Worm (Caenorhabditis elegans): ENCODE results near the gene ist-1.

Gene ist-1

ce11 chrX:7155879-7156278 lies 29.4 kb downstream of the ist-1 start, which contains the start of gene C54D1.7:
Gene C54D1.7 (minus strand): TSS chrX:7156035.
- TF ChIP-seq lin-13 (tag; optimal IDR thresholded peaks at IDR 0.05), result no peak
- no peak for TF ChIP-seq snpc-4 (tag; optimal IDR thresholded peaks at IDR 0.05)
- no peak for TF ChIP-seq sem-2 (GFP tag; optimal IDR thresholded peaks at IDR 0.05)
- peak; percentile 23 for TF ChIP-seq elt-3 (tag; optimal IDR thresholded peaks at IDR 0.05)
- no peak for TF ChIP-seq ztf-11 (tag; optimal IDR thresholded peaks at IDR 0.05)

- TF ChIP-seq mab-5 (tag; optimal IDR thresholded peaks at IDR 0.05), result no peak
- TF ChIP-seq ceh-43 (GFP tag; optimal IDR thresholded peaks at IDR 0.05), result no peak
- no peak for TF ChIP-seq snpc-4 (tag; optimal IDR thresholded peaks at IDR 0.05)
- no peak for TF ChIP-seq drap-1 (GFP tag; optimal IDR thresholded peaks at IDR 0.05)
- TF ChIP-seq zip-8 (tag; optimal IDR thresholded peaks at IDR 0.05), result no peak
- TF ChIP-seq lsy-2 (tag; optimal IDR thresholded peaks at IDR 0.05), result no peak
- TF ChIP-seq nhr-2 (tag; optimal IDR thresholded peaks at IDR 0.05), result no peak
- TF ChIP-seq flh-1 (GFP tag; optimal IDR thresholded peaks at IDR 0.05), result no peak
- TF ChIP-seq nhr-28 (tag; optimal IDR thresholded peaks at IDR 0.05), result no peak
- TF ChIP-seq ham-2 (GFP tag; optimal IDR thresholded peaks at IDR 0.05), result no peak
- TF ChIP-seq bed-3 (GFP tag; optimal IDR thresholded peaks at IDR 0.05), result no peak
- TF ChIP-seq mep-1 (tag; optimal IDR thresholded peaks at IDR 0.05), result no peak
- TF ChIP-seq elt-1 (tag; optimal IDR thresholded peaks at IDR 0.05; ENCODE audit: borderline replicate concordance, insufficient read depth), result no peak
Observed at ce11 chrX:7157483-7157882, 31.0 kb downstream of the ist-1 start.

- TF ChIP-seq nhr-237 (tag; optimal IDR thresholded peaks at IDR 0.05), result no peak
- no peak for TF ChIP-seq elt-1 (tag; optimal IDR thresholded peaks at IDR 0.05; ENCODE audit: borderline replicate concordance, insufficient read depth)
- TF ChIP-seq unc-62 (GFP tag; optimal IDR thresholded peaks at IDR 0.05), result no peak
- TF ChIP-seq ztf-11 (tag; optimal IDR thresholded peaks at IDR 0.05), result no peak
- no peak for TF ChIP-seq ham-2 (GFP tag; optimal IDR thresholded peaks at IDR 0.05)
- no peak for TF ChIP-seq nhr-28 (tag; optimal IDR thresholded peaks at IDR 0.05)
- TF ChIP-seq ceh-43 (GFP tag; optimal IDR thresholded peaks at IDR 0.05), result no peak
- TF ChIP-seq unc-39 (tag; optimal IDR thresholded peaks at IDR 0.05), result no peak
- TF ChIP-seq zip-8 (tag; optimal IDR thresholded peaks at IDR 0.05), result no peak
- no peak for TF ChIP-seq pha-4 (tag; optimal IDR thresholded peaks at IDR 0.05)
- no peak for TF ChIP-seq tbx-8 (GFP tag; optimal IDR thresholded peaks at IDR 0.05)
- no peak for TF ChIP-seq cnd-1 (tag; optimal IDR thresholded peaks at IDR 0.05)
- TF ChIP-seq lin-32 (GFP tag; optimal IDR thresholded peaks at IDR 0.05), result no peak
- TF ChIP-seq ceh-39 (tag; optimal IDR thresholded peaks at IDR 0.05), result no peak
- TF ChIP-seq nhr-76 (tag; optimal IDR thresholded peaks at IDR 0.05), result no peak
- TF ChIP-seq ceh-83 (GFP tag; optimal IDR thresholded peaks at IDR 0.05), result no peak
- no peak for TF ChIP-seq flh-1 (GFP tag; optimal IDR thresholded peaks at IDR 0.05)
- TF ChIP-seq mab-5 (tag; optimal IDR thresholded peaks at IDR 0.05), result no peak
Observed at ce11 chrX:7158736-7159135, 32.3 kb downstream of the ist-1 start, which contains the start of gene pgp-10. Gene pgp-10 (plus strand): TSS chrX:7159036.

ce11 chrX:7162764-7163163 lies 36.3 kb downstream of the ist-1 start:
- TF ChIP-seq lsy-2 (tag; optimal IDR thresholded peaks at IDR 0.05) (no peak), nhr-28 (tag; optimal IDR thresholded peaks at IDR 0.05) (no peak), hlh-1 (tag; optimal IDR thresholded peaks at IDR 0.05) (peak; percentile 99), lin-32 (GFP tag; optimal IDR thresholded peaks at IDR 0.05) (peak; percentile 82), unc-62 (GFP tag; optimal IDR thresholded peaks at IDR 0.05) (peak; percentile 40)

ce11 chrX:7170575-7171297 lies 44.3 kb downstream of the ist-1 start, which contains the start of gene bar-1:
Gene bar-1 (minus strand): TSS chrX:7170625.
- TF ChIP-seq unc-120 (tag; optimal IDR thresholded peaks at IDR 0.05; ENCODE audit: poor library complexity, severe bottlenecking) (no peak), ceh-83 (GFP tag; optimal IDR thresholded peaks at IDR 0.05) (no peak), elt-3 (tag; optimal IDR thresholded peaks at IDR 0.05) (no peak), sptf-1 (tag; optimal IDR thresholded peaks at IDR 0.05) (no peak), tbx-8 (GFP tag; optimal IDR thresholded peaks at IDR 0.05) (no peak), zip-8 (tag; optimal IDR thresholded peaks at IDR 0.05) (no peak), lin-32 (GFP tag; optimal IDR thresholded peaks at IDR 0.05) (no peak), ces-1 (GFP tag; optimal IDR thresholded peaks at IDR 0.05) (no peak), nhr-12 (tag; optimal IDR thresholded peaks at IDR 0.05) (no peak), nhr-237 (tag; optimal IDR thresholded peaks at IDR 0.05) (no peak), M03D4.4 (tag; optimal IDR thresholded peaks at IDR 0.05) (no peak), unc-39 (tag; optimal IDR thresholded peaks at IDR 0.05) (no peak), pha-4 (tag; optimal IDR thresholded peaks at IDR 0.05) (no peak), hlh-1 (tag; optimal IDR thresholded peaks at IDR 0.05) (no peak), ceh-39 (tag; optimal IDR thresholded peaks at IDR 0.05) (no peak), drap-1 (GFP tag; optimal IDR thresholded peaks at IDR 0.05) (no peak), nhr-2 (tag; optimal IDR thresholded peaks at IDR 0.05) (no peak)
